Fruit fly (Drosophila melanogaster) whole organism, embryonic: Measurements from ENCODE around the gene sing.
A peak's percentile ranks its signal among the peaks of the same experiment; 100 is the strongest.

Experiments used
- ATbp ChIP-seq: fragments of 200-800 bp; sonication (Bioruptor generic); optimal IDR thresholded peaks from 2 replicates; lab custom pipeline; 2017; ENCODE audit warnings: missing biosample characterization, mild to moderate bottlenecking, missing genetic modification characterization, missing genetic modification reagents
- B-H2 ChIP-seq: fragments of 200-800 bp; sonication (Bioruptor generic); optimal IDR thresholded peaks from 2 replicates; lab custom pipeline; 2018; ENCODE audit warnings: missing biosample characterization, mild to moderate bottlenecking, missing genetic modification characterization
- CG10654 ChIP-seq: fragments of 200-800 bp; sonication (Bioruptor generic); optimal IDR thresholded peaks from 2 replicates; lab custom pipeline; 2016; ENCODE audit warnings: missing biosample characterization, missing genetic modification characterization
- CG13424 ChIP-seq: fragments of 200-800 bp; sonication (Bioruptor generic); optimal IDR thresholded peaks from 2 replicates; lab custom pipeline; 2019; ENCODE audit warnings: missing biosample characterization, mild to moderate bottlenecking, missing genetic modification characterization, moderate library complexity
- CG13894 ChIP-seq: fragments of 200-800 bp; sonication (Bioruptor generic); optimal IDR thresholded peaks from 3 replicates; lab custom pipeline; 2018; ENCODE audit warnings: missing biosample characterization, mild to moderate bottlenecking, missing genetic modification characterization, moderate library complexity
- CG1647 ChIP-seq: fragments of 200-800 bp; sonication (Bioruptor generic); optimal IDR thresholded peaks from 3 replicates; lab custom pipeline; 2016; ENCODE audit warnings: missing biosample characterization, missing genetic modification characterization
- CG17912 ChIP-seq: fragments of 200-800 bp; sonication (Bioruptor generic); optimal IDR thresholded peaks from 2 replicates; lab custom pipeline; 2018; ENCODE audit warnings: missing biosample characterization, mild to moderate bottlenecking, missing genetic modification characterization
- CG1792 ChIP-seq: fragments of 200-800 bp; sonication (Bioruptor generic); optimal IDR thresholded peaks from 2 replicates; lab custom pipeline; 2016; ENCODE audit warnings: missing biosample characterization, missing genetic modification characterization
- CG1832 ChIP-seq: fragments of 200-800 bp; sonication (Bioruptor generic); optimal IDR thresholded peaks from 2 replicates; lab custom pipeline; 2017; ENCODE audit warnings: missing biosample characterization, mild to moderate bottlenecking, missing genetic modification characterization, inconsistent platforms
- CG31365 ChIP-seq: fragments of 200-800 bp; sonication (Bioruptor generic); optimal IDR thresholded peaks from 2 replicates; lab custom pipeline; 2018; ENCODE audit warnings: missing biosample characterization, mild to moderate bottlenecking, missing genetic modification characterization
- CG3163 ChIP-seq: fragments of 200-800 bp; sonication (Bioruptor generic); optimal IDR thresholded peaks from 3 replicates; lab custom pipeline; 2016; ENCODE audit warnings: missing biosample characterization, missing genetic modification characterization
- CG34422 ChIP-seq: fragments of 200-800 bp; sonication (Bioruptor generic); IDR thresholded peaks from 3 replicates; pipeline ENCODE4 v1.3.6; 2022; ENCODE audit warnings: missing biosample characterization, missing genetic modification characterization
- CG4424 ChIP-seq: fragments of 200-800 bp; sonication (Bioruptor generic); optimal IDR thresholded peaks from 3 replicates; lab custom pipeline; 2016; ENCODE audit warnings: missing biosample characterization, missing genetic modification characterization
- CG4617 ChIP-seq: fragments of 200-800 bp; sonication (Bioruptor generic); optimal IDR thresholded peaks from 3 replicates; lab custom pipeline; 2016; ENCODE audit warnings: missing biosample characterization, missing genetic modification characterization, borderline replicate concordance
- CG6254 ChIP-seq: fragments of 200-800 bp; sonication (Bioruptor generic); optimal IDR thresholded peaks from 3 replicates; lab custom pipeline; 2017; ENCODE audit warnings: mild to moderate bottlenecking, missing biosample characterization, missing genetic modification reagents, missing genetic modification characterization
- CG6272 ChIP-seq: fragments of 200-800 bp; sonication (Bioruptor generic); IDR thresholded peaks from 2 replicates; pipeline ENCODE4 v1.3.6; 2022; ENCODE audit warnings: missing biosample characterization, missing genetic modification characterization
- CG7271 ChIP-seq: fragments of 200-800 bp; sonication (Bioruptor generic); optimal IDR thresholded peaks from 2 replicates; lab custom pipeline; 2018; ENCODE audit warnings: missing biosample characterization, mild to moderate bottlenecking, missing genetic modification characterization, moderate library complexity
- Dp ChIP-seq: fragments of 200-800 bp; sonication (Bioruptor generic); optimal IDR thresholded peaks from 2 replicates; lab custom pipeline; 2018; ENCODE audit warnings: missing biosample characterization, mild to moderate bottlenecking, missing genetic modification characterization, moderate library complexity
- Fer2 ChIP-seq: fragments of 200-800 bp; sonication (Bioruptor generic); optimal IDR thresholded peaks from 2 replicates; lab custom pipeline; 2018; ENCODE audit warnings: missing biosample characterization, mild to moderate bottlenecking, missing genetic modification characterization, moderate library complexity
- GATAe ChIP-seq: fragments of 200-800 bp; sonication (Bioruptor generic); conservative IDR thresholded peaks from 2 replicates; pipeline ENCODE4 v1.3.6; 2022; ENCODE audit warnings: missing biosample characterization, missing genetic modification characterization
- H15 ChIP-seq: fragments of 200-800 bp; sonication (Bioruptor generic); IDR thresholded peaks from 3 replicates; pipeline ENCODE4 v1.3.6; 2022; ENCODE audit warnings: missing biosample characterization, missing genetic modification characterization
- H2.0 ChIP-seq: fragments of 200-800 bp; sonication (Bioruptor generic); IDR thresholded peaks from 2 replicates; pipeline ENCODE4 v1.3.6; 2022; ENCODE audit warnings: missing biosample characterization, missing genetic modification characterization
- HLH3B ChIP-seq: fragments of 200-800 bp; sonication (Bioruptor generic); IDR thresholded peaks from 2 replicates; pipeline ENCODE4 v1.3.6; 2022; ENCODE audit warnings: missing biosample characterization, missing genetic modification characterization
- Hr78 ChIP-seq, 2 experiments: fragments of 200-800 bp in 1 of 2; fragments of >200 bp in 1 of 2; sonication (Bioruptor generic) in 1 of 2; optimal IDR thresholded peaks; 2 replicates each; lab custom pipeline; 2017 to 2019; ENCODE audit warnings: missing biosample characterization in 2 of 2, missing genetic modification characterization in 2 of 2, mild to moderate bottlenecking in 1 of 2, moderate library complexity in 1 of 2
- Lpt ChIP-seq: fragments of >200 bp; optimal IDR thresholded peaks from 2 replicates; lab custom pipeline; 2018; ENCODE audit warnings: missing biosample characterization, missing genetic modification characterization
- Mes4 ChIP-seq: fragments of 200-800 bp; sonication (Bioruptor generic); optimal IDR thresholded peaks from 2 replicates; lab custom pipeline; 2016; ENCODE audit warnings: missing biosample characterization, missing genetic modification characterization
- NK7.1 ChIP-seq: fragments of 200-800 bp; sonication (Bioruptor generic); optimal IDR thresholded peaks from 3 replicates; lab custom pipeline; 2016; ENCODE audit warnings: missing biosample characterization, missing genetic modification characterization
- NfI ChIP-seq: fragments of 200-800 bp; sonication (Bioruptor generic); optimal IDR thresholded peaks from 3 replicates; lab custom pipeline; 2018; ENCODE audit warnings: missing biosample characterization, mild to moderate bottlenecking, missing genetic modification characterization, moderate library complexity
- Oli ChIP-seq: fragments of 200-800 bp; sonication (Bioruptor generic); optimal IDR thresholded peaks from 2 replicates; lab custom pipeline; 2018; ENCODE audit warnings: missing biosample characterization, mild to moderate bottlenecking, missing genetic modification characterization, moderate library complexity
- Spps ChIP-seq: fragments of 200-800 bp; sonication (Bioruptor generic); optimal IDR thresholded peaks from 2 replicates; lab custom pipeline; 2018; ENCODE audit warnings: missing biosample characterization, mild to moderate bottlenecking, missing genetic modification characterization
- chn ChIP-seq: fragments of 200-800 bp; sonication (Bioruptor generic); optimal IDR thresholded peaks from 2 replicates; lab custom pipeline; 2016; ENCODE audit warnings: missing biosample characterization, missing genetic modification characterization
- esg ChIP-seq: fragments of 200-800 bp; sonication (Bioruptor generic); conservative IDR thresholded peaks from 2 replicates; pipeline ENCODE4 v1.3.6; 2022; ENCODE audit warnings: missing biosample characterization, missing genetic modification characterization
- fd102C ChIP-seq: fragments of 200-800 bp; sonication (Bioruptor generic); optimal IDR thresholded peaks from 2 replicates; lab custom pipeline; 2018; ENCODE audit warnings: missing biosample characterization, mild to moderate bottlenecking, missing genetic modification characterization, moderate library complexity
- gce ChIP-seq: fragments of 200-800 bp; sonication (Bioruptor generic); IDR thresholded peaks from 3 replicates; pipeline ENCODE4 v1.3.6; 2022; ENCODE audit warnings: missing biosample characterization, missing genetic modification characterization
- gcm ChIP-seq: fragments of 200-800 bp; sonication (Bioruptor generic); optimal IDR thresholded peaks from 2 replicates; lab custom pipeline; 2019; ENCODE audit warnings: missing biosample characterization, mild to moderate bottlenecking, missing genetic modification characterization, moderate library complexity
- grn ChIP-seq: fragments of 200-800 bp; sonication (Bioruptor generic); optimal IDR thresholded peaks from 3 replicates; lab custom pipeline; 2017; ENCODE audit warnings: missing biosample characterization, missing genetic modification characterization
- gt ChIP-seq: fragments of 200-800 bp; sonication (Bioruptor generic); IDR thresholded peaks from 2 replicates; pipeline ENCODE4 v1.3.6; 2022; ENCODE audit warnings: missing biosample characterization, missing genetic modification characterization
- ind ChIP-seq: fragments of 200-800 bp; sonication (Bioruptor generic); optimal IDR thresholded peaks from 3 replicates; lab custom pipeline; 2016; ENCODE audit warnings: missing biosample characterization, missing genetic modification characterization
- jigr1 ChIP-seq: fragments of 200-800 bp; sonication (Bioruptor generic); IDR thresholded peaks from 3 replicates; pipeline ENCODE4 v1.3.6; 2022; ENCODE audit warnings: missing biosample characterization, missing genetic modification characterization
- peb ChIP-seq: fragments of 200-800 bp; sonication (Bioruptor generic); IDR thresholded peaks from 2 replicates; pipeline ENCODE4 v1.3.6; 2022; ENCODE audit warnings: missing biosample characterization, missing genetic modification characterization
- row ChIP-seq: fragments of 200-800 bp; sonication (Bioruptor generic); IDR thresholded peaks from 3 replicates; pipeline ENCODE4 v1.3.6; 2022; ENCODE audit warnings: missing biosample characterization, missing genetic modification characterization
- run ChIP-seq: fragments of 200-800 bp; sonication (Bioruptor generic); optimal IDR thresholded peaks from 3 replicates; lab custom pipeline; 2018; ENCODE audit warnings: missing biosample characterization, mild to moderate bottlenecking, missing genetic modification characterization
- sens ChIP-seq: fragments of 200-800 bp; sonication (Bioruptor generic); peaks from one replicate; lab custom pipeline; 2016; ENCODE audit warnings: missing biosample characterization, missing genetic modification characterization
- sisA ChIP-seq: fragments of 200-800 bp; sonication (Bioruptor generic); IDR thresholded peaks from 2 replicates; pipeline ENCODE4 v1.3.6; 2022; ENCODE audit warnings: missing biosample characterization, missing genetic modification characterization
- slou ChIP-seq: fragments of 200-800 bp; sonication (Bioruptor generic); optimal IDR thresholded peaks from 3 replicates; lab custom pipeline; 2016; ENCODE audit warnings: missing biosample characterization, missing genetic modification characterization
- sr ChIP-seq: fragments of 200-800 bp; sonication (Bioruptor generic); IDR thresholded peaks from 3 replicates; pipeline ENCODE4 v1.3.6; 2022; ENCODE audit warnings: missing biosample characterization, missing genetic modification characterization
- stc ChIP-seq: fragments of 200-800 bp; sonication (Bioruptor generic); IDR thresholded peaks from 2 replicates; pipeline ENCODE4 v1.3.6; 2022; ENCODE audit warnings: missing biosample characterization, missing genetic modification characterization
- stwl ChIP-seq: fragments of 200-800 bp; sonication (Bioruptor generic); optimal IDR thresholded peaks from 3 replicates; lab custom pipeline; 2018; ENCODE audit warnings: missing biosample characterization, mild to moderate bottlenecking, missing genetic modification characterization, moderate library complexity
- tgo ChIP-seq: fragments of 200-800 bp; sonication (Bioruptor generic); IDR thresholded peaks from 3 replicates; pipeline ENCODE4 v1.3.6; 2022; ENCODE audit warnings: missing biosample characterization, missing genetic modification characterization
- ttk ChIP-seq: fragments of 200-800 bp; sonication (Bioruptor generic); IDR thresholded peaks from 2 replicates; pipeline ENCODE4 v2.1.2; 2022; ENCODE audit warnings: missing biosample characterization, missing genetic modification characterization
- unc-4 ChIP-seq: fragments of 200-800 bp; sonication (Bioruptor generic); IDR thresholded peaks from 2 replicates; pipeline ENCODE4 v1.3.6; 2022; ENCODE audit warnings: missing biosample characterization, missing genetic modification characterization; ENCODE audit not compliant: partially characterized antibody

sing gene

DNA sequence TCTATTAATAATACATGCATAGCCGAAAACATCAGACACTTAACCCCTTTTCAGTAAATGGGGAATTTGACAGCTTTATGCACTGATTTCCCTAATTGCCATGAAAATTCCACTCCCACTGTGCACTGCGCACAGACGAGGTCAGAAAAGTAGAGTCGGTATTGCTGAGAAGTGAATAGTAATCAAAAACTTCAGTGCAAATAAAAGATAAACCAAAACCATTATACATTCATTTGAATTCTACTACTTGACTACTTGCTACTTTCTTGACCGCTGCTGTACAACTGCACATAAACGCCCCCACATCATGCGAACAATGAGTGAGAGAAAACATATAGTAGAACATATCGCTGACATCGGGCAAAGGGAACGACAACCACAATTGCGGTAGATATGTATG is 12.3 kb downstream of the sing start (continued):
- TF ChIP-seq row (GFP tag; lab: Robert Waterston, UW) (peak; percentile 88), CG1792 (GFP tag; lab: Kevin White, UChicago) (peak; percentile 75), H2.0 (GFP tag; lab: Robert Waterston, UW) (peak; percentile 92), sens (GFP tag; lab: Kevin White, UChicago) (peak; percentile 98), sr (GFP tag; lab: Robert Waterston, UW) (peak; percentile 92), Hr78 (GFP tag; optimal IDR thresholded peaks at IDR 0.05; lab: Kevin White, UChicago) (peak in 1 of 2 experiments; percentile 65), CG17912 (GFP tag; lab: Kevin White, UChicago) (no peak), jigr1 (GFP tag; lab: Robert Waterston, UW) (peak; percentile 76; the same call in 2 of the 3 replicates), fd102C (GFP tag; lab: Kevin White, UChicago) (peak; percentile 25), CG6254 (GFP tag; lab: Kevin White, UChicago) (peak; percentile 86), ind (GFP tag; lab: Kevin White, UChicago) (peak; percentile 84), B-H2 (GFP tag; lab: Kevin White, UChicago) (no peak), gcm (GFP tag; lab: Kevin White, UChicago) (peak; percentile 84), CG10654 (GFP tag; lab: Kevin White, UChicago) (peak; percentile 84), CG13894 (tag; lab: Kevin White, UChicago) (no peak), CG1647 (GFP tag; lab: Kevin White, UChicago) (peak; percentile 79), peb (GFP tag; lab: Robert Waterston, UW) (peak; percentile 67), CG34422 (GFP tag; lab: Robert Waterston, UW) (peak; percentile 83; the same call in 2 of the 3 replicates), H15 (peak; percentile 83), HLH3B (peak; percentile 86), Spps (tag; lab: Kevin White, UChicago) (peak; percentile 71), CG3163 (peak; percentile 52), tgo (GFP tag; lab: Robert Waterston, UW) (peak; percentile 82), slou (GFP tag; lab: Kevin White, UChicago) (peak; percentile 63), unc-4 (GFP tag; lab: Robert Waterston, UW) (no peak), CG13424 (tag; lab: Kevin White, UChicago) (peak; percentile 85), CG31365 (tag; lab: Kevin White, UChicago) (peak; percentile 61), ATbp (peak; percentile 89), NfI (GFP tag; lab: Kevin White, UChicago) (peak; percentile 86), CG7271 (tag; lab: Kevin White, UChicago) (peak; percentile 33), chn (peak; percentile 86), Oli (tag; lab: Kevin White, UChicago) (peak; percentile 90), gt (peak; percentile 24; the same call in 1 of the 2 replicates), CG6272 (GFP tag; lab: Robert Waterston, UW) (peak; percentile 64; the same call in 1 of the 2 replicates), gce (GFP tag; lab: Robert Waterston, UW) (peak; percentile 92), Lpt (GFP tag; lab: Kevin White, UChicago) (no peak), sisA (GFP tag; lab: Robert Waterston, UW) (peak; percentile 85), CG1832 (GFP tag; lab: Kevin White, UChicago) (no peak), stc (GFP tag; lab: Robert Waterston, UW) (peak; percentile 87), CG4617 (GFP tag; lab: Kevin White, UChicago) (peak; percentile 40), Fer2 (tag; lab: Kevin White, UChicago) (peak; percentile 29), esg (GFP tag; lab: Robert Waterston, UW) (peak; percentile 86), CG4424 (GFP tag; lab: Kevin White, UChicago) (peak; percentile 84), Dp (GFP tag; lab: Kevin White, UChicago) (no peak), stwl (tag; lab: Kevin White, UChicago) (peak; percentile 6), GATAe (GFP tag; lab: Robert Waterston, UW) (no peak), grn (GFP tag; lab: Kevin White, UChicago) (peak; percentile 9), run (tag; lab: Kevin White, UChicago) (peak; percentile 65), ttk (peak; percentile 90), NK7.1 (GFP tag; lab: Kevin White, UChicago) (peak; percentile 51), Mes4 (GFP tag; lab: Kevin White, UChicago) (peak; percentile 86)
